Comparison of ENCODE assay signal across 1 fruit fly cellular context in genomic region chr3R:8007595-8008255, dm6.
TF ChIP-seq lines count a peak whose summit lies in the region.

TSS of gene CG2767 (minus strand) at chr3R:8008110.

TF ChIP-seq in whole organism, embryonic, 481 proteins besides CTCF, POLR2A, EP300 and RAD21 (continued from another document):
- TF ChIP-seq pan (optimal IDR thresholded peaks at IDR 0.05; lab: Kevin White, UChicago) (no peak), pan (GFP tag; optimal IDR thresholded peaks at IDR 0.05 in 1 of 2, IDR thresholded peaks at IDR 0.05 in 1 of 2) (no peak), HLHmδ (GFP tag; optimal IDR thresholded peaks at IDR 0.05; lab: Kevin White, UChicago) (no peak), hbn (GFP tag; IDR thresholded peaks at IDR 0.05; lab: Robert Waterston, UW; ENCODE audit: partially characterized antibody) (no peak), Trl (optimal IDR thresholded peaks at IDR 0.05; lab: Kevin White, UChicago) (no peak), Trl (GFP tag; optimal IDR thresholded peaks at IDR 0.05; lab: Kevin White, UChicago) (no peak), dmrt11E (tag; optimal IDR thresholded peaks at IDR 0.05; lab: Kevin White, UChicago) (no peak), Myb (GFP tag; optimal IDR thresholded peaks at IDR 0.05; lab: Kevin White, UChicago) (peak; percentile 44), pfk (GFP tag; optimal IDR thresholded peaks at IDR 0.05; lab: Kevin White, UChicago) (no peak), Dll (GFP tag; IDR thresholded peaks at IDR 0.05; lab: Robert Waterston, UW; ENCODE audit: partially characterized antibody) (0 out of 4 replicates have a peak, but pooled peaks have one; percentile 24), Spps (tag; optimal IDR thresholded peaks at IDR 0.05; lab: Kevin White, UChicago) (no peak), CG12219 (GFP tag; optimal IDR thresholded peaks at IDR 0.05; lab: Kevin White, UChicago) (no peak), pros (GFP tag; optimal IDR thresholded peaks at IDR 0.05; lab: Kevin White, UChicago) (peak; percentile 16), E2f2 (GFP tag; IDR thresholded peaks at IDR 0.05; lab: Robert Waterston, UW) (peak; percentile 86), CG6254 (GFP tag; optimal IDR thresholded peaks at IDR 0.05; lab: Kevin White, UChicago) (peak; percentile 16), CG17802 (tag; optimal IDR thresholded peaks at IDR 0.05; lab: Kevin White, UChicago) (no peak), YL-1 (GFP tag; optimal IDR thresholded peaks at IDR 0.05; lab: Kevin White, UChicago) (peak; percentile 12), HLH4C (GFP tag; IDR thresholded peaks at IDR 0.05; lab: Robert Waterston, UW; ENCODE audit: partially characterized antibody) (no peak), Bgb (GFP tag; IDR thresholded peaks at IDR 0.05; lab: Robert Waterston, UW; ENCODE audit: partially characterized antibody) (peak; percentile 11; the same call in 1 of the 2 replicates), sens (GFP tag; lab: Kevin White, UChicago) (peak; percentile 40), gro (GFP tag; optimal IDR thresholded peaks at IDR 0.05; lab: Kevin White, UChicago) (no peak), fd102C (GFP tag; optimal IDR thresholded peaks at IDR 0.05; lab: Kevin White, UChicago) (no peak), CG3995 (GFP tag; optimal IDR thresholded peaks at IDR 0.05; lab: Kevin White, UChicago) (peak; percentile 88), nmo (GFP tag; optimal IDR thresholded peaks at IDR 0.05; lab: Kevin White, UChicago) (no peak), CG6791 (GFP tag; IDR thresholded peaks at IDR 0.05; lab: Robert Waterston, UW; ENCODE audit: partially characterized antibody) (no peak), Doc3 (GFP tag; IDR thresholded peaks at IDR 0.05; lab: Robert Waterston, UW; ENCODE audit: partially characterized antibody) (no peak), CG15601 (tag; optimal IDR thresholded peaks at IDR 0.05; lab: Kevin White, UChicago) (peak; percentile 73), CG4730 (GFP tag; IDR thresholded peaks at IDR 0.05; lab: Robert Waterston, UW) (no peak), eyg (GFP tag; optimal IDR thresholded peaks at IDR 0.05; lab: Kevin White, UChicago) (no peak), MBD-R2 (GFP tag; IDR thresholded peaks at IDR 0.05; lab: Robert Waterston, UW) (peak; percentile 51; the same call in 1 of the 2 replicates), CG2875 (GFP tag; optimal IDR thresholded peaks at IDR 0.05; lab: Kevin White, UChicago) (no peak), peb (GFP tag; IDR thresholded peaks at IDR 0.05; lab: Robert Waterston, UW) (no peak), Bdp1 (GFP tag; optimal IDR thresholded peaks at IDR 0.05; lab: Kevin White, UChicago) (no peak), Side (GFP tag; optimal IDR thresholded peaks at IDR 0.05; lab: Kevin White, UChicago) (no peak), CG33557 (GFP tag; optimal IDR thresholded peaks at IDR 0.05; lab: Kevin White, UChicago) (no peak), CG18262 (tag; optimal IDR thresholded peaks at IDR 0.05; lab: Kevin White, UChicago) (no peak), CG9215 (GFP tag; IDR thresholded peaks at IDR 0.05; lab: Robert Waterston, UW) (no peak), amos (GFP tag; IDR thresholded peaks at IDR 0.05; lab: Robert Waterston, UW; ENCODE audit: partially characterized antibody) (peak; percentile 10; the same call in 1 of the 2 replicates), slbo (GFP tag; IDR thresholded peaks at IDR 0.05; lab: Robert Waterston, UW) (no peak), kni (GFP tag; optimal IDR thresholded peaks at IDR 0.05; lab: Kevin White, UChicago) (no peak), CG12236 (GFP tag; optimal IDR thresholded peaks at IDR 0.05; lab: Kevin White, UChicago) (no peak), CG7556 (GFP tag; optimal IDR thresholded peaks at IDR 0.05; lab: Kevin White, UChicago) (no peak), gfzf (GFP tag; optimal IDR thresholded peaks at IDR 0.05; lab: Kevin White, UChicago) (peak; percentile 74), nerfin-2 (GFP tag; IDR thresholded peaks at IDR 0.05; lab: Robert Waterston, UW; ENCODE audit: partially characterized antibody) (no peak), fu2 (GFP tag; optimal IDR thresholded peaks at IDR 0.05; lab: Kevin White, UChicago) (no peak), CG12104 (GFP tag; optimal IDR thresholded peaks at IDR 0.05; lab: Kevin White, UChicago) (no peak), prd (optimal IDR thresholded peaks at IDR 0.05; lab: Kevin White, UChicago) (no peak), prd (GFP tag; IDR thresholded peaks at IDR 0.05; lab: Robert Waterston, UW) (no peak), CG2120 (GFP tag; optimal IDR thresholded peaks at IDR 0.05; lab: Kevin White, UChicago) (no peak), CG9797 (GFP tag; optimal IDR thresholded peaks at IDR 0.05; lab: Kevin White, UChicago) (peak; percentile 45), kah (GFP tag; optimal IDR thresholded peaks at IDR 0.05; lab: Kevin White, UChicago) (peak; percentile 53), bbx (GFP tag; IDR thresholded peaks at IDR 0.05; lab: Robert Waterston, UW; ENCODE audit: partially characterized antibody) (0 out of 2 replicates have a peak, but pooled peaks have one; percentile 10), knrl (GFP tag; IDR thresholded peaks at IDR 0.05; lab: Robert Waterston, UW; ENCODE audit: partially characterized antibody) (no peak), CG17385 (GFP tag; optimal IDR thresholded peaks at IDR 0.05; lab: Kevin White, UChicago) (no peak), pzg (GFP tag; optimal IDR thresholded peaks at IDR 0.05; lab: Kevin White, UChicago) (peak; percentile 56), CG15514 (GFP tag; optimal IDR thresholded peaks at IDR 0.05; lab: Kevin White, UChicago) (peak; percentile 89), Poxn (GFP tag; IDR thresholded peaks at IDR 0.05; lab: Robert Waterston, UW) (no peak), CG32532 (GFP tag; IDR thresholded peaks at IDR 0.05; lab: Robert Waterston, UW) (no peak), CG12155 (GFP tag; optimal IDR thresholded peaks at IDR 0.05; lab: Kevin White, UChicago) (no peak), CG11560 (tag; IDR thresholded peaks at IDR 0.05; lab: Robert Waterston, UW) (peak; percentile 87; the same call in 1 of the 3 replicates), CG31441 (GFP tag; IDR thresholded peaks at IDR 0.05; lab: Robert Waterston, UW) (no peak), mld (GFP tag; IDR thresholded peaks at IDR 0.05; lab: Robert Waterston, UW; ENCODE audit: partially characterized antibody) (no peak), CG30020 (tag; optimal IDR thresholded peaks at IDR 0.05; lab: Kevin White, UChicago) (no peak), insv (GFP tag; optimal IDR thresholded peaks at IDR 0.05; lab: Kevin White, UChicago) (peak in 1 of 2 experiments; percentile 5), Dref (GFP tag; IDR thresholded peaks at IDR 0.05; lab: Robert Waterston, UW) (peak; percentile 69), CG34376 (GFP tag; optimal IDR thresholded peaks at IDR 0.05; lab: Kevin White, UChicago) (peak; percentile 8), Atf-2 (GFP tag; optimal IDR thresholded peaks at IDR 0.05; lab: Kevin White, UChicago) (no peak), rib (GFP tag; IDR thresholded peaks at IDR 0.05; lab: Robert Waterston, UW) (no peak), CG1832 (GFP tag; optimal IDR thresholded peaks at IDR 0.05; lab: Kevin White, UChicago) (no peak), HHEX (GFP tag; optimal IDR thresholded peaks at IDR 0.05; lab: Kevin White, UChicago) (no peak), CG11398 (GFP tag; optimal IDR thresholded peaks at IDR 0.05; lab: Kevin White, UChicago) (no peak), Opbp (GFP tag; IDR thresholded peaks at IDR 0.05; lab: Robert Waterston, UW; ENCODE audit: partially characterized antibody) (peak; percentile 8; the same call in 2 of the 3 replicates), Fer1 (GFP tag; optimal IDR thresholded peaks at IDR 0.05; lab: Kevin White, UChicago) (no peak), BEAF-32 (GFP tag; optimal IDR thresholded peaks at IDR 0.05; lab: Kevin White, UChicago) (peak; percentile 10), CG11085 (GFP tag; IDR thresholded peaks at IDR 0.05; lab: Robert Waterston, UW) (no peak), CG13624 (GFP tag; optimal IDR thresholded peaks at IDR 0.05; lab: Kevin White, UChicago) (no peak), ewg (GFP tag; optimal IDR thresholded peaks at IDR 0.05; lab: Kevin White, UChicago) (no peak), CG1603 (tag; optimal IDR thresholded peaks at IDR 0.05; lab: Kevin White, UChicago) (peak; percentile 20), CkIIα-i1 (GFP tag; IDR thresholded peaks at IDR 0.05; lab: Robert Waterston, UW) (no peak), Lpt (GFP tag; optimal IDR thresholded peaks at IDR 0.05; lab: Kevin White, UChicago) (no peak), unc-4 (GFP tag; IDR thresholded peaks at IDR 0.05; lab: Robert Waterston, UW; ENCODE audit: partially characterized antibody) (no peak), Dp (GFP tag; optimal IDR thresholded peaks at IDR 0.05; lab: Kevin White, UChicago) (peak; percentile 84), lbe (GFP tag; optimal IDR thresholded peaks at IDR 0.05; lab: Kevin White, UChicago) (peak; percentile 27), gem (tag; optimal IDR thresholded peaks at IDR 0.05; lab: Kevin White, UChicago) (no peak), CG6272 (GFP tag; IDR thresholded peaks at IDR 0.05; lab: Robert Waterston, UW) (no peak), hb (GFP tag; IDR thresholded peaks at IDR 0.05; lab: Robert Waterston, UW; ENCODE audit: partially characterized antibody) (no peak), CG13287 (GFP tag; IDR thresholded peaks at IDR 0.05; lab: Robert Waterston, UW; ENCODE audit: partially characterized antibody) (peak; percentile 34; the same call in 1 of the 2 replicates), Adf1 (GFP tag; IDR thresholded peaks at IDR 0.05; lab: Robert Waterston, UW) (no peak), Mes4 (GFP tag; optimal IDR thresholded peaks at IDR 0.05; lab: Kevin White, UChicago) (no peak), jumu (GFP tag; optimal IDR thresholded peaks at IDR 0.05; lab: Kevin White, UChicago) (no peak), Pdp1 (GFP tag; optimal IDR thresholded peaks at IDR 0.05; lab: Kevin White, UChicago) (peak in 1 of 2 experiments; percentile 53), p53 (GFP tag; optimal IDR thresholded peaks at IDR 0.05; lab: Kevin White, UChicago) (no peak)
